Worm (Caenorhabditis elegans) whole organism, mixed stage, embryonic: ENCODE data around the gene F13D12.5.
A peak's percentile ranks its signal among the peaks of the same experiment; 100 is the strongest.

Experiments
- M03D4.4 ChIP-seq: sonication (generic microtip); optimal IDR thresholded peaks from 2 replicates; lab custom pipeline; 2017; ENCODE audit warnings: mild to moderate bottlenecking, missing genetic modification characterization, missing compliant biosample characterization
- bed-3 ChIP-seq: fragments of 200-800 bp; sonication (Bioruptor generic); optimal IDR thresholded peaks from 3 replicates; lab custom pipeline; 2018; ENCODE audit warnings: mild to moderate bottlenecking, missing genetic modification characterization, moderate library complexity, missing compliant biosample characterization
- ceh-39 ChIP-seq: fragments of 150-350 bp; optimal IDR thresholded peaks from 2 replicates; lab custom pipeline; 2014; ENCODE audit warnings: missing biosample characterization, missing genetic modification characterization
- ceh-43 ChIP-seq: fragments of 200-800 bp; sonication (Bioruptor generic); optimal IDR thresholded peaks from 2 replicates; lab custom pipeline; 2018; ENCODE audit warnings: mild to moderate bottlenecking, missing genetic modification characterization, moderate library complexity, missing compliant biosample characterization
- ceh-83 ChIP-seq: fragments of 200-800 bp; sonication (Bioruptor generic); optimal IDR thresholded peaks from 2 replicates; lab custom pipeline; 2018; ENCODE audit warnings: mild to moderate bottlenecking, missing genetic modification characterization, missing compliant biosample characterization
- ces-1 ChIP-seq: fragments of 150-350 bp; optimal IDR thresholded peaks from 2 replicates; lab custom pipeline; 2014; ENCODE audit warnings: missing biosample characterization, missing genetic modification reagents, missing genetic modification characterization
- drap-1 ChIP-seq: fragments of 200-800 bp; sonication (Bioruptor generic); optimal IDR thresholded peaks from 3 replicates; lab custom pipeline; 2018; ENCODE audit warnings: mild to moderate bottlenecking, missing genetic modification characterization, missing compliant biosample characterization
- elt-1 ChIP-seq: sonication (generic microtip); optimal IDR thresholded peaks from 2 replicates; lab custom pipeline; 2017; ENCODE audit warnings: missing genetic modification characterization, mild to moderate bottlenecking, missing compliant biosample characterization, antibody characterized with exemption, moderate library complexity, borderline replicate concordance; ENCODE audit not compliant: insufficient read depth
- elt-3 ChIP-seq: fragments of 150-350 bp; optimal IDR thresholded peaks from 2 replicates; lab custom pipeline; 2014; ENCODE audit warnings: missing biosample characterization, missing genetic modification characterization
- hlh-1 ChIP-seq: fragments of 150-350 bp; optimal IDR thresholded peaks from 2 replicates; lab custom pipeline; 2014; ENCODE audit warnings: missing biosample characterization, missing genetic modification reagents, missing genetic modification characterization
- lin-13 ChIP-seq: fragments of 150-350 bp; optimal IDR thresholded peaks from 2 replicates; lab custom pipeline; 2014; ENCODE audit warnings: missing biosample characterization, missing genetic modification characterization
- lin-32 ChIP-seq: fragments of 200-800 bp; sonication (Bioruptor generic); optimal IDR thresholded peaks from 2 replicates; lab custom pipeline; 2018; ENCODE audit warnings: mild to moderate bottlenecking, missing genetic modification characterization, missing compliant biosample characterization
- lsy-2 ChIP-seq: fragments of 150-350 bp; optimal IDR thresholded peaks from 2 replicates; lab custom pipeline; 2014; ENCODE audit warnings: missing biosample characterization, missing genetic modification characterization
- nhr-2 ChIP-seq: fragments of 150-350 bp; optimal IDR thresholded peaks from 2 replicates; lab custom pipeline; 2014; ENCODE audit warnings: missing biosample characterization, missing genetic modification characterization
- nhr-28 ChIP-seq: fragments of 150-350 bp; optimal IDR thresholded peaks from 2 replicates; lab custom pipeline; 2014; ENCODE audit warnings: missing biosample characterization, missing genetic modification characterization
- nhr-76 ChIP-seq: sonication (generic microtip); optimal IDR thresholded peaks from 2 replicates; lab custom pipeline; 2017; ENCODE audit warnings: missing biosample characterization, missing genetic modification characterization
- pha-4 ChIP-seq: fragments of 150-350 bp; optimal IDR thresholded peaks from 2 replicates; lab custom pipeline; 2018; ENCODE audit warnings: missing biosample characterization, missing genetic modification reagents, missing genetic modification characterization
- sem-2 ChIP-seq: fragments of 200-800 bp; sonication (Bioruptor generic); optimal IDR thresholded peaks from 2 replicates; lab custom pipeline; 2018; ENCODE audit warnings: mild to moderate bottlenecking, missing genetic modification characterization, missing compliant biosample characterization
- sptf-1 ChIP-seq: sonication (generic microtip); optimal IDR thresholded peaks from 2 replicates; lab custom pipeline; 2017; ENCODE audit warnings: mild to moderate bottlenecking, missing genetic modification characterization, moderate library complexity, missing compliant biosample characterization
- tbx-8 ChIP-seq: fragments of 200-800 bp; sonication (Bioruptor generic); optimal IDR thresholded peaks from 2 replicates; lab custom pipeline; 2018; ENCODE audit warnings: mild to moderate bottlenecking, missing genetic modification characterization, moderate library complexity, missing compliant biosample characterization
- unc-120 ChIP-seq: sonication (generic microtip); optimal IDR thresholded peaks from 2 replicates; lab custom pipeline; 2017; ENCODE audit warnings: missing genetic modification characterization, missing compliant biosample characterization; ENCODE audit not compliant: poor library complexity, severe bottlenecking
- unc-39 ChIP-seq: fragments of 150-350 bp; optimal IDR thresholded peaks from 2 replicates; lab custom pipeline; 2014; ENCODE audit warnings: missing biosample characterization, missing genetic modification characterization
- zip-8 ChIP-seq: fragments of 150-350 bp; optimal IDR thresholded peaks from 2 replicates; lab custom pipeline; 2014; ENCODE audit warnings: missing biosample characterization, missing genetic modification characterization
- ztf-11 ChIP-seq: fragments of 150-350 bp; optimal IDR thresholded peaks from 2 replicates; lab custom pipeline; 2014; ENCODE audit warnings: missing biosample characterization, missing genetic modification characterization

The F13D12.5 gene

ce11 chrII:11723904-11724303, 2.7 kb upstream of the F13D12.5 start, which contains the start of gene ldh-1:
ldh-1 (plus strand) TSS chrII:11724204.
- TF ChIP-seq ces-1 (GFP tag; lab: Kevin White, UChicago) = peak; percentile 37
- TF ChIP-seq nhr-28 (tag; lab: Kevin White, UChicago) = no peak

- no peak for TF ChIP-seq bed-3 (GFP tag; lab: Kevin White, UChicago)
- peak; percentile 85 for TF ChIP-seq ces-1 (GFP tag; lab: Kevin White, UChicago)
- TF ChIP-seq nhr-76 (tag; lab: Kevin White, UChicago) = no peak
- peak; percentile 74 for TF ChIP-seq hlh-1 (tag; lab: Kevin White, UChicago)
- peak; percentile 25 for TF ChIP-seq unc-120
- TF ChIP-seq pha-4 = no peak
- TF ChIP-seq lin-32 (GFP tag; lab: Kevin White, UChicago) = no peak
Observed at ce11 chrII:11724362-11724761, 2.3 kb upstream of the F13D12.5 start.

ce11 chrII:11725615-11726014, 999 bp upstream of the F13D12.5 start:
- TF ChIP-seq nhr-76 (tag; lab: Kevin White, UChicago) = no peak

ce11 chrII:11727438-11727837, 824 bp downstream of the F13D12.5 start:
- TF ChIP-seq ces-1 (GFP tag; lab: Kevin White, UChicago) = no peak
- TF ChIP-seq sem-2 = no peak
- no peak for TF ChIP-seq drap-1 (GFP tag; lab: Kevin White, UChicago)
- no peak for TF ChIP-seq ceh-39 (tag; lab: Kevin White, UChicago)
- TF ChIP-seq nhr-2 (tag; lab: Kevin White, UChicago) = no peak
- TF ChIP-seq bed-3 (GFP tag; lab: Kevin White, UChicago) = no peak
- no peak for TF ChIP-seq unc-39 (tag; lab: Kevin White, UChicago)
- TF ChIP-seq lsy-2 (tag; lab: Kevin White, UChicago) = no peak
- no peak for TF ChIP-seq lin-13 (tag; lab: Kevin White, UChicago)
- TF ChIP-seq ceh-83 (GFP tag; lab: Kevin White, UChicago) = no peak
- TF ChIP-seq sptf-1 = no peak
- no peak for TF ChIP-seq ztf-11 (tag; lab: Kevin White, UChicago)
- TF ChIP-seq tbx-8 (GFP tag; lab: Kevin White, UChicago) = no peak
- TF ChIP-seq elt-3 (tag; lab: Kevin White, UChicago) = no peak
- no peak for TF ChIP-seq nhr-28 (tag; lab: Kevin White, UChicago)

- peak; percentile 45 for TF ChIP-seq unc-120
- no peak for TF ChIP-seq ces-1 (GFP tag; lab: Kevin White, UChicago)
- TF ChIP-seq hlh-1 (tag; lab: Kevin White, UChicago) = peak; percentile 91
Observed at ce11 chrII:11728545-11729105, 2.0 kb downstream of the F13D12.5 start, which contains the start of gene alh-8. alh-8 (plus strand) TSS chrII:11729055.

- TF ChIP-seq sptf-1 (no peak), nhr-2 (tag; lab: Kevin White, UChicago) (no peak), M03D4.4 (no peak), unc-120 (no peak)
Observed at ce11 chrII:11729757-11730535, 3.3 kb downstream of the F13D12.5 start.

ce11 chrII:11731174-11731724, 4.6 kb downstream of the F13D12.5 start:
- TF ChIP-seq zip-8 (tag; lab: Kevin White, UChicago) (no peak), ceh-43 (GFP tag; lab: Kevin White, UChicago) (no peak), hlh-1 (tag; lab: Kevin White, UChicago) (no peak), elt-1 (tag; lab: Kevin White, UChicago) (no peak), lsy-2 (tag; lab: Kevin White, UChicago) (no peak)
